Worm (Caenorhabditis elegans) whole organism, mixed stage, embryonic: Measurements from ENCODE around the gene ctl-2.
"Not testable (repeated sequence)": the region's sequence is repeated elsewhere in the genome, so short reads cannot be mapped to it uniquely, and the experiment has no call there.

Experiments used
- M03D4.4 ChIP-seq: sonication (generic microtip); optimal IDR thresholded peaks from 2 replicates; lab custom pipeline; 2017; ENCODE audit warnings: mild to moderate bottlenecking, missing genetic modification characterization, missing compliant biosample characterization
- bed-3 ChIP-seq: fragments of 200-800 bp; sonication (Bioruptor generic); optimal IDR thresholded peaks from 3 replicates; lab custom pipeline; 2018; ENCODE audit warnings: mild to moderate bottlenecking, missing genetic modification characterization, moderate library complexity, missing compliant biosample characterization
- blmp-1 ChIP-seq: fragments of 150-350 bp; optimal IDR thresholded peaks from 2 replicates; lab custom pipeline; 2014; ENCODE audit warnings: missing biosample characterization, missing genetic modification characterization
- ceh-39 ChIP-seq: fragments of 150-350 bp; optimal IDR thresholded peaks from 2 replicates; lab custom pipeline; 2014; ENCODE audit warnings: missing biosample characterization, missing genetic modification characterization
- ceh-43 ChIP-seq: fragments of 200-800 bp; sonication (Bioruptor generic); optimal IDR thresholded peaks from 2 replicates; lab custom pipeline; 2018; ENCODE audit warnings: mild to moderate bottlenecking, missing genetic modification characterization, moderate library complexity, missing compliant biosample characterization
- ceh-83 ChIP-seq: fragments of 200-800 bp; sonication (Bioruptor generic); optimal IDR thresholded peaks from 2 replicates; lab custom pipeline; 2018; ENCODE audit warnings: mild to moderate bottlenecking, missing genetic modification characterization, missing compliant biosample characterization
- ces-1 ChIP-seq: fragments of 150-350 bp; optimal IDR thresholded peaks from 2 replicates; lab custom pipeline; 2014; ENCODE audit warnings: missing biosample characterization, missing genetic modification reagents, missing genetic modification characterization
- cnd-1 ChIP-seq: fragments of 200-800 bp; sonication (Bioruptor generic); optimal IDR thresholded peaks from 2 replicates; lab custom pipeline; 2018; ENCODE audit warnings: mild to moderate bottlenecking, missing genetic modification characterization, missing compliant biosample characterization
- drap-1 ChIP-seq: fragments of 200-800 bp; sonication (Bioruptor generic); optimal IDR thresholded peaks from 3 replicates; lab custom pipeline; 2018; ENCODE audit warnings: mild to moderate bottlenecking, missing genetic modification characterization, missing compliant biosample characterization
- elt-1 ChIP-seq: sonication (generic microtip); optimal IDR thresholded peaks from 2 replicates; lab custom pipeline; 2017; ENCODE audit warnings: missing genetic modification characterization, mild to moderate bottlenecking, missing compliant biosample characterization, antibody characterized with exemption, moderate library complexity, borderline replicate concordance; ENCODE audit not compliant: insufficient read depth
- elt-3 ChIP-seq: fragments of 150-350 bp; optimal IDR thresholded peaks from 2 replicates; lab custom pipeline; 2014; ENCODE audit warnings: missing biosample characterization, missing genetic modification characterization
- flh-1 ChIP-seq: fragments of 200-800 bp; sonication (Bioruptor generic); optimal IDR thresholded peaks from 2 replicates; lab custom pipeline; 2018; ENCODE audit warnings: mild to moderate bottlenecking, missing genetic modification characterization, moderate library complexity, missing compliant biosample characterization
- ham-2 ChIP-seq: fragments of 200-800 bp; sonication (Bioruptor generic); optimal IDR thresholded peaks from 2 replicates; lab custom pipeline; 2018; ENCODE audit warnings: mild to moderate bottlenecking, missing genetic modification characterization, missing compliant biosample characterization
- hlh-1 ChIP-seq: fragments of 150-350 bp; optimal IDR thresholded peaks from 2 replicates; lab custom pipeline; 2014; ENCODE audit warnings: missing biosample characterization, missing genetic modification reagents, missing genetic modification characterization
- lin-13 ChIP-seq: fragments of 150-350 bp; optimal IDR thresholded peaks from 2 replicates; lab custom pipeline; 2014; ENCODE audit warnings: missing biosample characterization, missing genetic modification characterization
- lin-32 ChIP-seq: fragments of 200-800 bp; sonication (Bioruptor generic); optimal IDR thresholded peaks from 2 replicates; lab custom pipeline; 2018; ENCODE audit warnings: mild to moderate bottlenecking, missing genetic modification characterization, missing compliant biosample characterization
- lsy-2 ChIP-seq: fragments of 150-350 bp; optimal IDR thresholded peaks from 2 replicates; lab custom pipeline; 2014; ENCODE audit warnings: missing biosample characterization, missing genetic modification characterization
- mab-5 ChIP-seq: fragments of 150-350 bp; optimal IDR thresholded peaks from 2 replicates; lab custom pipeline; 2014; ENCODE audit warnings: missing biosample characterization, missing genetic modification characterization
- mep-1 ChIP-seq: fragments of 150-350 bp; optimal IDR thresholded peaks from 2 replicates; lab custom pipeline; 2017; ENCODE audit warnings: missing biosample characterization, missing genetic modification reagents, missing genetic modification characterization, inconsistent platforms
- mls-2 ChIP-seq: sonication (generic microtip); optimal IDR thresholded peaks from 2 replicates; lab custom pipeline; 2016; ENCODE audit warnings: mild to moderate bottlenecking, missing genetic modification characterization, moderate library complexity, missing compliant biosample characterization
- nhr-12 ChIP-seq: fragments of 150-350 bp; optimal IDR thresholded peaks from 2 replicates; lab custom pipeline; 2014; ENCODE audit warnings: missing biosample characterization, missing genetic modification characterization
- nhr-2 ChIP-seq: fragments of 150-350 bp; optimal IDR thresholded peaks from 2 replicates; lab custom pipeline; 2014; ENCODE audit warnings: missing biosample characterization, missing genetic modification characterization
- nhr-237 ChIP-seq: fragments of 150-350 bp; optimal IDR thresholded peaks from 2 replicates; lab custom pipeline; 2014; ENCODE audit warnings: missing biosample characterization, missing genetic modification characterization
- nhr-28 ChIP-seq: fragments of 150-350 bp; optimal IDR thresholded peaks from 2 replicates; lab custom pipeline; 2014; ENCODE audit warnings: missing biosample characterization, missing genetic modification characterization
- nhr-76 ChIP-seq: sonication (generic microtip); optimal IDR thresholded peaks from 2 replicates; lab custom pipeline; 2017; ENCODE audit warnings: missing biosample characterization, missing genetic modification characterization
- pha-4 ChIP-seq: fragments of 150-350 bp; optimal IDR thresholded peaks from 2 replicates; lab custom pipeline; 2018; ENCODE audit warnings: missing biosample characterization, missing genetic modification reagents, missing genetic modification characterization
- sem-2 ChIP-seq: fragments of 200-800 bp; sonication (Bioruptor generic); optimal IDR thresholded peaks from 2 replicates; lab custom pipeline; 2018; ENCODE audit warnings: mild to moderate bottlenecking, missing genetic modification characterization, missing compliant biosample characterization
- snpc-4 ChIP-seq: fragments of 150-350 bp; optimal IDR thresholded peaks from 2 replicates; lab custom pipeline; 2014; ENCODE audit warnings: missing biosample characterization, missing genetic modification characterization
- sptf-1 ChIP-seq: sonication (generic microtip); optimal IDR thresholded peaks from 2 replicates; lab custom pipeline; 2017; ENCODE audit warnings: mild to moderate bottlenecking, missing genetic modification characterization, moderate library complexity, missing compliant biosample characterization
- tbx-8 ChIP-seq: fragments of 200-800 bp; sonication (Bioruptor generic); optimal IDR thresholded peaks from 2 replicates; lab custom pipeline; 2018; ENCODE audit warnings: mild to moderate bottlenecking, missing genetic modification characterization, moderate library complexity, missing compliant biosample characterization
- unc-120 ChIP-seq: sonication (generic microtip); optimal IDR thresholded peaks from 2 replicates; lab custom pipeline; 2017; ENCODE audit warnings: missing genetic modification characterization, missing compliant biosample characterization; ENCODE audit not compliant: poor library complexity, severe bottlenecking
- unc-39 ChIP-seq: fragments of 150-350 bp; optimal IDR thresholded peaks from 2 replicates; lab custom pipeline; 2014; ENCODE audit warnings: missing biosample characterization, missing genetic modification characterization
- unc-62 ChIP-seq: fragments of 150-350 bp; optimal IDR thresholded peaks from 2 replicates; lab custom pipeline; 2014; ENCODE audit warnings: missing biosample characterization, missing genetic modification reagents, missing genetic modification characterization
- zip-8 ChIP-seq: fragments of 150-350 bp; optimal IDR thresholded peaks from 2 replicates; lab custom pipeline; 2014; ENCODE audit warnings: missing biosample characterization, missing genetic modification characterization
- ztf-11 ChIP-seq: fragments of 150-350 bp; optimal IDR thresholded peaks from 2 replicates; lab custom pipeline; 2014; ENCODE audit warnings: missing biosample characterization, missing genetic modification characterization

Gene ctl-2

DNA sequence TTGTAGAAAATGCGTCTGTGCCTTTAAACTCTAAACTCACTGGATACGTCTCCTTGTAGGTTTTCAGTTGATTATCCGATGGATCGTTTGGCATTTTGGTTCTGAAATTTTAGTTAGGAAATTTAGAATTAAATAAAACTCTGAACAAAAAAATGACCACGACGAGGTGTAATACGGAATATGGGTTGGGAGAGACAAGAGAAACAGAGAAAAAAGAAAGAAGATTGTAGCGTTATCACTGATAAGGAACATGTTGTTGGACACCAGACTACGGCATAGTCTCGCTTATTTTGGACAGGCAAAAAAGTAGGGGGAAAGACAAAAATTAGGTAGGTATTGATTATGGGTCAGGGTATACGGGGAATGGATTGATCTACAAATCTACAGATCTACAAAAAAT is at the start of gene ctl-2:
Gene ctl-2, minus strand, starts transcription at position 101 of the 400 bp plus-strand sequence.
- TF ChIP-seq nhr-12; cnd-1 (tag; lab: Kevin White, UChicago); ztf-11 (tag; lab: Kevin White, UChicago): not testable (repeated sequence)

DNA sequence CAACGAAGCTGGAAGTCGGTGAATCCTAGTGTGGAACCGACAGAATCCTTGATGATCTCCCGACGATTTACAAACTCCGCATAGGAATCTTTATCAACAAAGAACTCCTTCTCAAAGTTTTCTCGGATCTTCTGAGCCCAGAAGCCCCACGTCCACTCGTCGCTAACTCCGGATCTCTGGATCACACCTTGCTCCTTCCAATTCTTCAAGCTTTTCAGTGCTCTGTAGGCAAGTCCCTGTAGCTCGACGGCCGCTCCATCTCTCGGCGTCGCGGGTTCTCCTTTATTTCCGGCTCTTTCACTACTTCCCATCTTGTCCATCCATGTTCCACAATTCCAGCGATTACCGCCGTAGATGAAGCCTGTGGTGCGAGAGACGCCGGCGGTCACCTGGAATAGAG is 49.5 kb upstream of the ctl-2 start:
- TF ChIP-seq mab-5 (tag; lab: Kevin White, UChicago) (no peak), nhr-12 (no peak), unc-120 (tag; lab: Kevin White, UChicago) (no peak), lsy-2 (tag; lab: Kevin White, UChicago) (no peak)

DNA sequence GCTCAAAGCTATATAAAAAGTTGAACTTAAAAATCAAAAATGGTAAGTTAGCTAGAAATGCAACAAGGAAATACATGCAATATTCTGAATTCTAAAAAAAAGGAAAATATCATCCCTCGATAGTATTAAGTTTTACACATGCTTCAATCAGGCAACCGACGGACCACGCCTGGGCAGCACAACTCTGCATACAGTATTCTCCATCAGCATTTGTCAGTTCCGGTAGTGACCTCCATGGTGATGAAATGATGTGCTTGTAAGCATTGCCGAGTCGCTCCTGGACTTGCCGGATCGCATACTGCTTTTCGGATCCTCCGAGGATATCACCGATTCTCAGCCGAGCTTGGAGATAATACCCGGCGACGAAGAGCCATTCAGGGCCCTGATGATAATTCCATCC is 48.9 kb upstream of the ctl-2 start:
- TF ChIP-seq bed-3 = no peak
- no peak for TF ChIP-seq sptf-1 (tag; lab: Kevin White, UChicago)
- no peak for TF ChIP-seq unc-120 (tag; lab: Kevin White, UChicago)
- no peak for TF ChIP-seq tbx-8 (GFP tag; lab: Kevin White, UChicago)
- TF ChIP-seq ham-2 (GFP tag; lab: Kevin White, UChicago) = no peak
- TF ChIP-seq lin-13 = no peak
- no peak for TF ChIP-seq hlh-1 (tag; lab: Kevin White, UChicago)
- no peak for TF ChIP-seq zip-8 (tag; lab: Kevin White, UChicago)
- no peak for TF ChIP-seq ceh-39

- TF ChIP-seq ceh-83 (GFP tag; lab: Kevin White, UChicago) (no peak), zip-8 (tag; lab: Kevin White, UChicago) (no peak), tbx-8 (GFP tag; lab: Kevin White, UChicago) (no peak), lsy-2 (tag; lab: Kevin White, UChicago) (peak; percentile 99), mls-2 (peak; percentile 75), elt-1 (tag; lab: Kevin White, UChicago) (no peak), nhr-237 (peak; percentile 82), sptf-1 (tag; lab: Kevin White, UChicago) (peak; percentile 85), blmp-1 (tag; lab: Kevin White, UChicago) (no peak), snpc-4 (tag; lab: Kevin White, UChicago) (no peak), lin-32 (GFP tag; lab: Kevin White, UChicago) (no peak), ztf-11 (tag; lab: Kevin White, UChicago) (no peak), nhr-2 (tag; lab: Kevin White, UChicago) (peak; percentile 63), ham-2 (GFP tag; lab: Kevin White, UChicago) (no peak), pha-4 (peak; percentile 74), ces-1 (GFP tag; lab: Kevin White, UChicago) (peak; percentile 90), hlh-1 (tag; lab: Kevin White, UChicago) (peak; percentile 36), nhr-28 (tag; lab: Kevin White, UChicago) (no peak), unc-39 (no peak), unc-62 (peak; percentile 20), M03D4.4 (tag; lab: Kevin White, UChicago) (peak; percentile 14), elt-3 (tag; lab: Kevin White, UChicago) (no peak), lin-13 (peak; percentile 87), nhr-12 (no peak), mab-5 (tag; lab: Kevin White, UChicago) (no peak), drap-1 (GFP tag; lab: Kevin White, UChicago) (peak; percentile 23), unc-120 (tag; lab: Kevin White, UChicago) (peak; percentile 57), cnd-1 (tag; lab: Kevin White, UChicago) (no peak), ceh-39 (peak; percentile 87), sem-2 (GFP tag; lab: Kevin White, UChicago) (no peak), ceh-43 (GFP tag; lab: Kevin White, UChicago) (peak; percentile 28), flh-1 (GFP tag; lab: Kevin White, UChicago) (no peak), nhr-76 (no peak), bed-3 (no peak), mep-1 (peak; percentile 91)
These were observed 47.6 kb upstream of the ctl-2 start, which contains the start of the genes Y54G11A.17, lin-7 and elof-1 for ce11 chrII:14349356-14349923. Gene Y54G11A.17, minus strand, starts transcription at chrII:14349406. Gene lin-7, minus strand, starts transcription at chrII:14349406. Gene elof-1, plus strand, starts transcription at chrII:14349738.
